Worm (Caenorhabditis elegans) whole organism, young adult: Measurements from ENCODE around the gene F44G4.1.

ENCODE experiments used
- F22D6.2 ChIP-seq: sonication (generic microtip); optimal IDR thresholded peaks from 2 replicates; lab custom pipeline; 2016; ENCODE audit warnings: mild to moderate bottlenecking, missing genetic modification characterization, missing compliant biosample characterization
- F33H1.4 ChIP-seq: fragments of 200-800 bp; sonication (Bioruptor generic); IDR thresholded peaks from 2 replicates; pipeline ENCODE4 v1.3.6; 2022; ENCODE audit warnings: missing genetic modification reagents, missing genetic modification characterization, missing compliant biosample characterization
- F49E8.2 ChIP-seq: sonication (generic microtip); optimal IDR thresholded peaks from 3 replicates; lab custom pipeline; 2017; ENCODE audit warnings: missing genetic modification characterization, mild to moderate bottlenecking, missing compliant biosample characterization, antibody characterized with exemption, moderate library complexity; ENCODE audit not compliant: insufficient read depth
- K12H6.12 ChIP-seq: fragments of 200-800 bp; sonication (Bioruptor generic); optimal IDR thresholded peaks from 2 replicates; lab custom pipeline; 2018; ENCODE audit warnings: mild to moderate bottlenecking, missing genetic modification characterization, missing compliant biosample characterization
- Y53F4B.3 ChIP-seq: fragments of 200-800 bp; sonication (Bioruptor generic); IDR thresholded peaks from 2 replicates; pipeline ENCODE4 v1.3.6; 2022; ENCODE audit warnings: missing genetic modification reagents, missing genetic modification characterization, missing compliant biosample characterization
- Y67H2A.10 ChIP-seq: fragments of 200-800 bp; sonication (Bioruptor generic); conservative IDR thresholded peaks from 2 replicates; pipeline ENCODE4 v1.3.6; 2022; ENCODE audit warnings: missing genetic modification reagents, missing genetic modification characterization, missing compliant biosample characterization
- Y79H2A.3 ChIP-seq: fragments of 200-800 bp; sonication (Bioruptor generic); conservative IDR thresholded peaks from 2 replicates; pipeline ENCODE4 v1.3.6; 2022; ENCODE audit warnings: missing genetic modification reagents, missing genetic modification characterization, missing compliant biosample characterization
- ama-1 ChIP-seq, 3 experiments: fragments of 150-350 bp in 1 of 3; sonication (generic microtip) in 2 of 3; optimal IDR thresholded peaks; 2 replicates each; lab custom pipeline; 2014 to 2018; ENCODE audit warnings: missing biosample characterization in 2 of 3, missing genetic modification characterization in 2 of 3, missing genetic modification reagents in 2 of 3
- attf-5 ChIP-seq: fragments of 200-800 bp; sonication (Bioruptor generic); optimal IDR thresholded peaks from 2 replicates; lab custom pipeline; 2018; ENCODE audit warnings: mild to moderate bottlenecking, missing genetic modification characterization, missing compliant biosample characterization
- ceh-58 ChIP-seq: fragments of 200-800 bp; sonication (Bioruptor generic); IDR thresholded peaks from 2 replicates; pipeline ENCODE4 v1.3.6; 2022; ENCODE audit warnings: missing genetic modification characterization, missing compliant biosample characterization
- dox-1 ChIP-seq: fragments of 200-800 bp; sonication (Bioruptor generic); IDR thresholded peaks from 2 replicates; pipeline ENCODE4 v1.3.6; 2022; ENCODE audit warnings: missing genetic modification reagents, missing genetic modification characterization, missing compliant biosample characterization
- dpl-1 ChIP-seq: fragments of 150-350 bp; optimal IDR thresholded peaks from 2 replicates; lab custom pipeline; 2014; ENCODE audit warnings: missing biosample characterization, missing genetic modification reagents, missing genetic modification characterization
- egrh-3 ChIP-seq: fragments of 200-800 bp; sonication (Bioruptor generic); IDR thresholded peaks from 2 replicates; pipeline ENCODE4 v1.3.6; 2022; ENCODE audit warnings: missing genetic modification reagents, missing genetic modification characterization, missing compliant biosample characterization
- fkh-3 ChIP-seq: sonication (generic microtip); optimal IDR thresholded peaks from 2 replicates; lab custom pipeline; 2016; ENCODE audit warnings: mild to moderate bottlenecking, missing genetic modification characterization, missing compliant biosample characterization
- hlh-12 ChIP-seq: sonication (generic microtip); optimal IDR thresholded peaks from 2 replicates; lab custom pipeline; 2016; ENCODE audit warnings: missing genetic modification characterization, missing compliant biosample characterization
- hlh-26 ChIP-seq: fragments of 200-800 bp; sonication (Bioruptor generic); conservative IDR thresholded peaks from 2 replicates; pipeline ENCODE4 v1.3.6; 2022; ENCODE audit warnings: missing genetic modification reagents, missing genetic modification characterization, missing compliant biosample characterization
- hrde-1 ChIP-seq: sonication (generic microtip); optimal IDR thresholded peaks from 2 replicates; lab custom pipeline; 2016; ENCODE audit warnings: missing genetic modification characterization, mild to moderate bottlenecking, missing compliant biosample characterization, moderate library complexity, missing genotype, missing genetic modification reagents, borderline replicate concordance
- hsf-1 ChIP-seq: fragments of 200-800 bp; sonication (Bioruptor generic); IDR thresholded peaks from 2 replicates; pipeline ENCODE4 v1.3.6; 2022; ENCODE audit warnings: missing genetic modification reagents, missing genetic modification characterization, missing compliant biosample characterization
- let-526 ChIP-seq: fragments of 200-800 bp; sonication (Bioruptor generic); IDR thresholded peaks from 2 replicates; pipeline ENCODE4 v1.3.6; 2022; ENCODE audit warnings: missing genetic modification reagents, missing genetic modification characterization, missing compliant biosample characterization
- lin-26 ChIP-seq: fragments of 200-800 bp; sonication (Bioruptor generic); IDR thresholded peaks from 2 replicates; pipeline ENCODE4 v1.3.6; 2022; ENCODE audit warnings: missing genetic modification reagents, missing genetic modification characterization, missing compliant biosample characterization
- lsl-1 ChIP-seq: fragments of 200-800 bp; sonication (Bioruptor generic); optimal IDR thresholded peaks from 2 replicates; lab custom pipeline; 2018; ENCODE audit warnings: mild to moderate bottlenecking, missing genetic modification characterization, moderate library complexity, missing compliant biosample characterization
- lsy-27 ChIP-seq: sonication (generic microtip); optimal IDR thresholded peaks from 2 replicates; lab custom pipeline; 2017; ENCODE audit warnings: missing genetic modification characterization, mild to moderate bottlenecking, missing compliant biosample characterization, antibody characterized with exemption, missing genotype, borderline replicate concordance; ENCODE audit not compliant: insufficient read depth
- madf-10 ChIP-seq: sonication (generic microtip); optimal IDR thresholded peaks from 2 replicates; lab custom pipeline; 2016; ENCODE audit warnings: mild to moderate bottlenecking, missing genetic modification characterization, missing compliant biosample characterization
- mcd-1 ChIP-seq: fragments of 200-800 bp; sonication (Bioruptor generic); IDR thresholded peaks from 2 replicates; pipeline ENCODE4 v1.3.6; 2022; ENCODE audit warnings: missing genetic modification reagents, missing genetic modification characterization, missing compliant biosample characterization
- nfya-1 ChIP-seq: sonication (generic microtip); optimal IDR thresholded peaks from 2 replicates; lab custom pipeline; 2017; ENCODE audit warnings: antibody characterized with exemption, missing compliant biosample characterization, missing genetic modification characterization, borderline replicate concordance; ENCODE audit not compliant: insufficient read depth
- nhr-80 ChIP-seq: sonication (generic microtip); optimal IDR thresholded peaks from 2 replicates; lab custom pipeline; 2016; ENCODE audit warnings: missing genetic modification characterization, missing compliant biosample characterization
- sdz-38 ChIP-seq: sonication (generic microtip); optimal IDR thresholded peaks from 2 replicates; lab custom pipeline; 2016; ENCODE audit warnings: missing genotype, missing genetic modification characterization, missing compliant biosample characterization
- snpc-3.4 ChIP-seq: sonication (generic microtip); optimal IDR thresholded peaks from 2 replicates; lab custom pipeline; 2017; ENCODE audit warnings: missing genetic modification characterization, mild to moderate bottlenecking, missing compliant biosample characterization, antibody characterized with exemption, moderate library complexity, missing genotype, missing genetic modification reagents
- somi-1 ChIP-seq: fragments of 200-800 bp; sonication (Bioruptor generic); optimal IDR thresholded peaks from 2 replicates; lab custom pipeline; 2018; ENCODE audit warnings: mild to moderate bottlenecking, missing genetic modification characterization, missing compliant biosample characterization
- tbp1 ChIP-seq: fragments of 200-800 bp; sonication (Bioruptor generic); optimal IDR thresholded peaks from 2 replicates; lab custom pipeline; 2018; ENCODE audit warnings: mild to moderate bottlenecking, missing genetic modification characterization, missing compliant biosample characterization
- unc-130 ChIP-seq: sonication (generic microtip); optimal IDR thresholded peaks from 2 replicates; lab custom pipeline; 2016; ENCODE audit warnings: missing genetic modification reagents, missing genetic modification characterization, missing compliant biosample characterization
- unc-62 ChIP-seq: fragments of 150-350 bp; optimal IDR thresholded peaks from 2 replicates; lab custom pipeline; 2014; ENCODE audit warnings: missing biosample characterization, missing genetic modification reagents, missing genetic modification characterization
- zfh-2 ChIP-seq: fragments of 200-800 bp; sonication (Bioruptor generic); conservative IDR thresholded peaks from 2 replicates; pipeline ENCODE4 v1.3.6; 2022; ENCODE audit warnings: missing genetic modification reagents, missing genetic modification characterization, missing compliant biosample characterization
- ztf-25 ChIP-seq: fragments of 200-800 bp; sonication (Bioruptor generic); IDR thresholded peaks from 2 replicates; pipeline ENCODE4 v1.3.6; 2022; ENCODE audit warnings: missing genetic modification reagents, missing genetic modification characterization, missing compliant biosample characterization

The F44G4.1 gene

ce11 chrII:9001743-9002222 lies 7.3 kb downstream of the F44G4.1 start, which contains the start of gene F44G4.6:
Gene F44G4.6, minus strand, starts transcription at chrII:9001793.
- TF ChIP-seq hrde-1 (tag; lab: Kevin White, UChicago) (no peak), attf-5 (no peak), unc-62 (GFP tag; lab: Kevin White, UChicago) (no peak), lsy-27 (tag; lab: Kevin White, UChicago) (no peak), hsf-1 (GFP tag; lab: Robert Waterston, UW) (no peak), let-526 (GFP tag; lab: Robert Waterston, UW) (no peak), hlh-26 (GFP tag; lab: Robert Waterston, UW) (no peak), Y53F4B.3 (GFP tag; lab: Robert Waterston, UW) (no peak)

ce11 chrII:9005067-9005466 lies 10.6 kb downstream of the F44G4.1 start, which contains the start of gene F44G4.7:
Gene F44G4.7, minus strand, starts transcription at chrII:9005167.
- no peak for TF ChIP-seq somi-1
- TF ChIP-seq lsl-1 (GFP tag; lab: Kevin White, UChicago): no peak
- TF ChIP-seq F49E8.2: no peak
- TF ChIP-seq unc-130 (GFP tag; lab: Kevin White, UChicago): no peak
- no peak for TF ChIP-seq madf-10 (tag; lab: Kevin White, UChicago)
- no peak for TF ChIP-seq hlh-12 (tag; lab: Kevin White, UChicago)
- no peak for TF ChIP-seq fkh-3 (tag; lab: Kevin White, UChicago)
- TF ChIP-seq dpl-1 (GFP tag; lab: Kevin White, UChicago): no peak
- TF ChIP-seq Y67H2A.10 (GFP tag; lab: Robert Waterston, UW): no peak

DNA sequence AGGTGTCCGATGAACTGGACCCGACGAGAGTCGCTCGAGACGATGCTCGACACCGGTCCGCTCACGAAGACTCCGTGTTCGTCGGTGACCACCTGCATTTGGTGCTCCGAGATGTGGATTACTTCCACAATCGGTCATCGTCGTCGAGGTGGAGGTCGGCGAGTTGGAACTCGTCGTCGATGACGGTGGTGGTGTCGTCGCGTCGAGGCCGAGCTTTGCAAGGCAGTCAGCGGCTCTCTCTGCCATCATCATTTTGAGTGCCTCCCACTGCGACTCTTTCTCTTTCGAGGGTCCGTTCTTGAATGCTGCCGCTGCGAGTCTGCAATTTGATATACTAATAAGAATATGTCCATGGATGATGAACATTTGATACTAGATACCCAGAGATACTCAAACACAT lies 13.3 kb downstream of the F44G4.1 start:
- TF ChIP-seq nhr-80 (no peak), F22D6.2 (tag; lab: Kevin White, UChicago) (no peak), hlh-12 (tag; lab: Kevin White, UChicago) (no peak), ztf-25 (GFP tag; lab: Robert Waterston, UW) (no peak), K12H6.12 (tag; lab: Kevin White, UChicago) (no peak), mcd-1 (GFP tag; lab: Robert Waterston, UW) (0 out of 2 replicates have a peak, but pooled peaks have one; percentile 17), dpl-1 (GFP tag; lab: Kevin White, UChicago) (no peak), hrde-1 (tag; lab: Kevin White, UChicago) (no peak), ama-1 (optimal IDR thresholded peaks at IDR 0.05; lab: Kevin White, UChicago) (no peak), ama-1 (GFP tag; optimal IDR thresholded peaks at IDR 0.05; lab: Kevin White, UChicago) (no peak), dox-1 (GFP tag; lab: Robert Waterston, UW) (no peak), lin-26 (GFP tag; lab: Robert Waterston, UW) (no peak), zfh-2 (GFP tag; lab: Robert Waterston, UW) (peak; percentile 84), tbp1 (GFP tag; lab: Kevin White, UChicago) (no peak), egrh-3 (GFP tag; lab: Robert Waterston, UW) (peak; percentile 58; the same call in 1 of the 2 replicates), Y79H2A.3 (GFP tag; lab: Robert Waterston, UW) (no peak), F33H1.4 (no peak), ceh-58 (GFP tag; lab: Robert Waterston, UW) (no peak), snpc-3.4 (tag; lab: Kevin White, UChicago) (no peak), nfya-1 (tag; lab: Kevin White, UChicago) (no peak), lsl-1 (GFP tag; lab: Kevin White, UChicago) (no peak), sdz-38 (no peak)
